Fruit fly (Drosophila melanogaster) whole organism, embryonic: ENCODE data around the gene CG46465.

ENCODE experiments used
- CG10147 ChIP-seq: fragments of 200-800 bp; sonication (Bioruptor generic); optimal IDR thresholded peaks from 2 replicates; lab custom pipeline; 2019; ENCODE audit warnings: missing biosample characterization, mild to moderate bottlenecking, missing genetic modification characterization, moderate library complexity
- CG10274 ChIP-seq: fragments of 200-800 bp; sonication (Bioruptor generic); optimal IDR thresholded peaks from 3 replicates; lab custom pipeline; 2017; ENCODE audit warnings: missing biosample characterization, mild to moderate bottlenecking, missing genetic modification characterization
- CG12155 ChIP-seq: fragments of 200-800 bp; sonication (Bioruptor generic); optimal IDR thresholded peaks from 3 replicates; lab custom pipeline; 2016; ENCODE audit warnings: missing biosample characterization, missing genetic modification characterization
- Side ChIP-seq: fragments of 200-800 bp; sonication (Bioruptor generic); optimal IDR thresholded peaks from 2 replicates; lab custom pipeline; 2016; ENCODE audit warnings: missing biosample characterization, missing genetic modification characterization
- corto ChIP-seq: fragments of 200-800 bp; sonication (Bioruptor generic); optimal IDR thresholded peaks from 2 replicates; lab custom pipeline; 2016; ENCODE audit warnings: missing biosample characterization, mild to moderate bottlenecking, missing genetic modification characterization, moderate library complexity
- kah ChIP-seq: fragments of 200-800 bp; sonication (Bioruptor generic); optimal IDR thresholded peaks from 2 replicates; lab custom pipeline; 2018; ENCODE audit warnings: missing biosample characterization, mild to moderate bottlenecking, missing genetic modification characterization

dm6 chr2L:19019160-19019592, 26.9 kb downstream of the CG46465 start:
- TF ChIP-seq CG10274 (GFP tag; lab: Kevin White, UChicago) (no peak), CG10147 (GFP tag; lab: Kevin White, UChicago) (peak; percentile 41), Side (GFP tag; lab: Kevin White, UChicago) (no peak), kah (GFP tag; lab: Kevin White, UChicago) (no peak), corto (GFP tag; lab: Kevin White, UChicago) (no peak), CG12155 (no peak)
